Worm (Caenorhabditis elegans) whole organism, mixed stage, embryonic: ENCODE measurements around the gene srlf-29.

Experiments
- blmp-1 ChIP-seq: fragments of 150-350 bp; optimal IDR thresholded peaks from 2 replicates; lab custom pipeline; 2014; ENCODE audit warnings: missing biosample characterization, missing genetic modification characterization
- ces-1 ChIP-seq: fragments of 150-350 bp; optimal IDR thresholded peaks from 2 replicates; lab custom pipeline; 2014; ENCODE audit warnings: missing biosample characterization, missing genetic modification reagents, missing genetic modification characterization
- lin-13 ChIP-seq: fragments of 150-350 bp; optimal IDR thresholded peaks from 2 replicates; lab custom pipeline; 2014; ENCODE audit warnings: missing biosample characterization, missing genetic modification characterization
- mab-5 ChIP-seq: fragments of 150-350 bp; optimal IDR thresholded peaks from 2 replicates; lab custom pipeline; 2014; ENCODE audit warnings: missing biosample characterization, missing genetic modification characterization
- nhr-28 ChIP-seq: fragments of 150-350 bp; optimal IDR thresholded peaks from 2 replicates; lab custom pipeline; 2014; ENCODE audit warnings: missing biosample characterization, missing genetic modification characterization
- nhr-76 ChIP-seq: sonication (generic microtip); optimal IDR thresholded peaks from 2 replicates; lab custom pipeline; 2017; ENCODE audit warnings: missing biosample characterization, missing genetic modification characterization
- pha-4 ChIP-seq: fragments of 150-350 bp; optimal IDR thresholded peaks from 2 replicates; lab custom pipeline; 2018; ENCODE audit warnings: missing biosample characterization, missing genetic modification reagents, missing genetic modification characterization

DNA sequence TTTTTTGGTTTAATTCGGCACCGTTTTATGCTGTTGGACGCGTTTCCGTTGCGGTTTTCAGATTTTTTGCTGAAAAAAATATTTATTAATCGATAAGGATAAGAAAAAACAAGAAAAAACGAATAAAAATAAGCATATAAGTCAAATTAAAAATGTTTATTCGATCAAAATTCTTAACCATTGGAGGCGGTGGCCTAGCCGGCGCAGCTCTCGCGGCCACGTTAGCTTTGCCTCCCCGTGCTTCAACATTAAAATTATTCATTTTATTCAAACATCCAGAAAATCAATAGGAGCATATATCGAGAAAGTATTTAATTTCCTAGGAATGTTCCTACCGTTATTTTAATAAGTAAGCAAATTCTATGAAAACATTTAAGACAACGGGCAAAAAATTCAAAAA lies 3.2 kb upstream of the srlf-29 start, which contains the start of gene ZC204.14:
- TF ChIP-seq pha-4 (no peak), ces-1 (no peak), blmp-1 (no peak), nhr-76 (no peak), mab-5 (tag; lab: Kevin White, UChicago) (no peak), lin-13 (tag; lab: Kevin White, UChicago) (no peak), nhr-28 (no peak)
